Worm (Caenorhabditis elegans): ENCODE data around the gene arf-1.

The arf-1 gene

DNA sequence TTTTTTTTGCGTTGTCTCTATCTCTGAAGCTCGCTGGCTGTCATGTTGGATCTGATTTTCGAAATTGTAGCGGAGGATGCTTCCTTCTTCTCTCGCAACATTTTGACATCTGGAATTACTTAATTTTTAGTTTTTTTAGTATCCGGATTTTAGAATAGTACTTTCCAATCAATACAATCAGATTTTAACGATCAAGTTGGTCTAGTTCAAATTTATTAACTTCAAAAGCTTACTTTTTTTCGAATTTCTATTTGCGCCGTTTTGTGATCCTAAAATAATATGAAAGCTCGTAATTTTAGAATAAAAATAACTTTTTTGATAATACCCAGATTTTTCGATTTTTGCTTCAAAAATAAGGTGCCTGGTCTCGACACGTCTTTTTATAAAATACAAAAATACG is 4.6 kb upstream of the arf-1 start, which contains the start of gene B0336.12:
Gene B0336.12, minus strand, starts transcription at position 101 of the 400 bp plus-strand sequence.
- TF ChIP-seq pes-1 (GFP tag; IDR thresholded peaks at IDR 0.05) (no peak), ceh-13 (GFP tag; optimal IDR thresholded peaks at IDR 0.05) (no peak), hmbx-1 (tag; optimal IDR thresholded peaks at IDR 0.05) (no peak)

DNA sequence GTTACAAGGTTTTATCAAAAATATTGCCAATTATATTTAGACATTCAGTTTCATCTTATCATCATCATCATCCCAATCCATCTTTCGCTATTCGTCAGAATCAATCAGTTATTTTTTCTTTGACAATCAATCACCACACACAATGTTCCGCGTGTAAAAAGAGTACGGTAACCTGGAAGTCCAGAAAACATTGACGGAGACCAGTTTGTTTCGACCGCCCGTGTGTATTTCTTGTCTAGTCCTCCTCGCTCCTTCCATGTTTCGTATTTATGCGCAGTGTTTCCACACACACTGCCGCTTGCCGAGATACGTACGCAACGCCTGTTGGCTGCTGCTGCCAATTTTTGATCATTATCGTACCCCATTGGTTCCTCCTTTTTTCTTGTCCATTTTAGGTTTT is 4.0 kb upstream of the arf-1 start:
- TF ChIP-seq aly-1 (tag; optimal IDR thresholded peaks at IDR 0.05), result peak; percentile 3
- no peak for TF ChIP-seq F13C5.2 (tag; optimal IDR thresholded peaks at IDR 0.05)
- TF ChIP-seq sea-1 (GFP tag; conservative IDR thresholded peaks at IDR 0.05), result 0 out of 2 replicates have a peak, but pooled peaks have one; percentile 26

DNA sequence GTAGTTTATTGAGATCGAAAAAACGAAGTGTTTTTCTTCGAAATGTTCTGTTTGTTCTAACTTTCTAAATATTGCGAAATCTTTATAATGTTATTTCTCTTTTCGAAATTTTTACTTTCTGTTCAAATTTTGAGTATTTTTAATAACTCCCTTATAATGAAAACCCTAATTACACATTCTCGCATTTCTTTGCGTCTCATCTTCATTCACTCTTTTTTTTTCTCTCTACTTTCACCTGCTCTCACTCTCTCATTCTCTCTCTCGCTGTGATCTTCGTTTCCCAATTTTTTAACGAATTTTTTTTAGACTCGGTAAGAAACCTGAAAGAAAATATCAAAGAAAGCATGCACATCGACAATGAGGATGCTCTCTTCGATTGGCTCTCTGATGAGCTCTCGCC is 3.4 kb upstream of the arf-1 start, which contains the start of gene rbm-26:
Gene rbm-26, plus strand, starts transcription at position 301 of the 400 bp plus-strand sequence.
- no peak for TF ChIP-seq B0310.2 (tag; optimal IDR thresholded peaks at IDR 0.05)
- no peak for TF ChIP-seq ceh-13 (GFP tag; optimal IDR thresholded peaks at IDR 0.05)
- no peak for TF ChIP-seq sea-1 (GFP tag; conservative IDR thresholded peaks at IDR 0.05)
- no peak for TF ChIP-seq scrt-1 (GFP tag; IDR thresholded peaks at IDR 0.05)
- no peak for TF ChIP-seq hmbx-1 (tag; optimal IDR thresholded peaks at IDR 0.05)

- TF ChIP-seq flt-1 (GFP tag; IDR thresholded peaks at IDR 0.05) (no peak), ceh-13 (GFP tag; optimal IDR thresholded peaks at IDR 0.05) (no peak), pes-1 (GFP tag; IDR thresholded peaks at IDR 0.05) (no peak), hnd-1 (tag; optimal IDR thresholded peaks at IDR 0.05) (no peak), aly-1 (tag; optimal IDR thresholded peaks at IDR 0.05) (no peak), tbx-37 (GFP tag; conservative IDR thresholded peaks at IDR 0.05) (no peak)
Measured at ce11 chrIII:5711881-5712643, 2.6 kb upstream of the arf-1 start.

ce11 chrIII:5714984-5715454 is 333 bp downstream of the arf-1 start:
- TF ChIP-seq scrt-1 (GFP tag; IDR thresholded peaks at IDR 0.05) (no peak), pes-1 (GFP tag; IDR thresholded peaks at IDR 0.05) (no peak), sea-1 (GFP tag; conservative IDR thresholded peaks at IDR 0.05) (no peak), ama-1 (optimal IDR thresholded peaks at IDR 0.05) (peak; percentile 83), B0310.2 (tag; optimal IDR thresholded peaks at IDR 0.05) (no peak), ceh-36 (tag; optimal IDR thresholded peaks at IDR 0.05) (peak; percentile 27)

ce11 chrIII:5715467-5715866 is 781 bp downstream of the arf-1 start:
- TF ChIP-seq ets-7 (tag; optimal IDR thresholded peaks at IDR 0.05) (peak; percentile 11), scrt-1 (GFP tag; IDR thresholded peaks at IDR 0.05) (no peak), pes-1 (GFP tag; IDR thresholded peaks at IDR 0.05) (no peak), F13C5.2 (tag; optimal IDR thresholded peaks at IDR 0.05) (peak; percentile 54), ama-1 (optimal IDR thresholded peaks at IDR 0.05) (no peak), flt-1 (GFP tag; IDR thresholded peaks at IDR 0.05) (no peak), ceh-13 (GFP tag; optimal IDR thresholded peaks at IDR 0.05) (no peak), sea-1 (GFP tag; conservative IDR thresholded peaks at IDR 0.05) (no peak), aly-1 (tag; optimal IDR thresholded peaks at IDR 0.05) (peak; percentile 70), B0310.2 (tag; optimal IDR thresholded peaks at IDR 0.05) (no peak), hnd-1 (tag; optimal IDR thresholded peaks at IDR 0.05) (no peak), hmbx-1 (tag; optimal IDR thresholded peaks at IDR 0.05) (no peak), tbx-37 (GFP tag; conservative IDR thresholded peaks at IDR 0.05) (0 out of 2 replicates have a peak, but pooled peaks have one; percentile 8), tbx-11 (GFP tag; IDR thresholded peaks at IDR 0.05) (no peak), tra-4 (tag; optimal IDR thresholded peaks at IDR 0.05) (no peak), hmg-4 (GFP tag; optimal IDR thresholded peaks at IDR 0.05) (peak; percentile 61), ceh-36 (tag; optimal IDR thresholded peaks at IDR 0.05) (no peak)

ce11 chrIII:5717173-5717748 is 2.6 kb downstream of the arf-1 start:
- TF ChIP-seq tbx-11 (GFP tag; IDR thresholded peaks at IDR 0.05), result no peak
- TF ChIP-seq hmbx-1 (tag; optimal IDR thresholded peaks at IDR 0.05), result no peak
- no peak for TF ChIP-seq scrt-1 (GFP tag; IDR thresholded peaks at IDR 0.05)
- TF ChIP-seq ets-7 (tag; optimal IDR thresholded peaks at IDR 0.05), result no peak
- TF ChIP-seq ceh-13 (GFP tag; optimal IDR thresholded peaks at IDR 0.05), result no peak

- TF ChIP-seq B0310.2 (tag; optimal IDR thresholded peaks at IDR 0.05), result no peak
- no peak for TF ChIP-seq ets-7 (tag; optimal IDR thresholded peaks at IDR 0.05)
- no peak for TF ChIP-seq tbx-11 (GFP tag; IDR thresholded peaks at IDR 0.05)
- no peak for TF ChIP-seq scrt-1 (GFP tag; IDR thresholded peaks at IDR 0.05)
- TF ChIP-seq hmbx-1 (tag; optimal IDR thresholded peaks at IDR 0.05), result no peak
- no peak for TF ChIP-seq ama-1 (optimal IDR thresholded peaks at IDR 0.05)
- TF ChIP-seq hmg-4 (GFP tag; optimal IDR thresholded peaks at IDR 0.05), result no peak
- TF ChIP-seq hnd-1 (tag; optimal IDR thresholded peaks at IDR 0.05), result no peak
- no peak for TF ChIP-seq sea-1 (GFP tag; conservative IDR thresholded peaks at IDR 0.05)
- TF ChIP-seq tra-4 (tag; optimal IDR thresholded peaks at IDR 0.05), result no peak
- no peak for TF ChIP-seq tbx-37 (GFP tag; conservative IDR thresholded peaks at IDR 0.05)
Measured at ce11 chrIII:5718385-5718784, 3.7 kb downstream of the arf-1 start.
